Worm (Caenorhabditis elegans): Measurements from ENCODE around the gene zig-5.

DNA sequence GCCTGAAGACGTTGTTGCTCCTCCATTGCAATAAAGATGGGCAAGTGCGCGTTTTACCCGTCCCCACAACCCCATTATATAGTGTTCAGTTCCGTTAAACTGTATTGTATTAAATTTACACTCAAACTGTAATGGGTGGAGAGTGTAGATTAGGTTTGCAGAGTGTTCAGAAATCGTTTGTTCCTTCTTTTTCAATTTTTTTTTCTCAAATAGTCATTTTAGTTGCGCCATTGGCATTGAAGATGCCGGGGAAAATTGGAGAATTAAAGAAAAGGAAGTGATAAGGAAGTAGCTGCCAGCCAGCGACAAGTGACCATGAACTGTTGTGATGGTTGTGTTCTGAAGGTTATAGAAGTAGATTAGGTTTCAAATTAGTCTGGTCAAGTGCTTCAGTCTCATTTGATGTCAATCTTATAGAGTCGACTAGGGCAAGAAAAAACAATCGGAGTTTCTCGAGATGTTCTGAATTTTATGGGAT, 32.3 kb upstream of the zig-5 start, which contains the start of gene col-93:
- TF ChIP-seq tbx-11 (GFP tag; IDR thresholded peaks at IDR 0.05) (no peak), scrt-1 (GFP tag; IDR thresholded peaks at IDR 0.05) (no peak), hnd-1 (tag; optimal IDR thresholded peaks at IDR 0.05) (no peak), hmg-4 (GFP tag; optimal IDR thresholded peaks at IDR 0.05) (no peak), ceh-36 (tag; optimal IDR thresholded peaks at IDR 0.05) (no peak), ama-1 (optimal IDR thresholded peaks at IDR 0.05) (no peak), ceh-13 (GFP tag; optimal IDR thresholded peaks at IDR 0.05) (no peak), sea-1 (GFP tag; conservative IDR thresholded peaks at IDR 0.05) (no peak), pes-1 (GFP tag; IDR thresholded peaks at IDR 0.05) (no peak), flt-1 (GFP tag; IDR thresholded peaks at IDR 0.05) (no peak), aly-1 (tag; optimal IDR thresholded peaks at IDR 0.05) (no peak)

All from whole organism, early embryonic.